Worm (Caenorhabditis elegans) whole organism, L1 larva: Measurements from ENCODE around the gene scav-1.

Experiments
- jun-1 ChIP-seq: fragments of 150-350 bp; optimal IDR thresholded peaks from 2 replicates; lab custom pipeline; 2014; ENCODE audit warnings: missing biosample characterization, missing genetic modification reagents, missing genetic modification characterization
- nhr-237 ChIP-seq: fragments of 150-350 bp; optimal IDR thresholded peaks from 2 replicates; lab custom pipeline; 2014; ENCODE audit warnings: missing biosample characterization, missing genetic modification characterization
- nhr-71 ChIP-seq: sonication (generic microtip); optimal IDR thresholded peaks from 2 replicates; lab custom pipeline; 2016; ENCODE audit warnings: mild to moderate bottlenecking, missing genetic modification characterization, moderate library complexity, missing compliant biosample characterization

DNA sequence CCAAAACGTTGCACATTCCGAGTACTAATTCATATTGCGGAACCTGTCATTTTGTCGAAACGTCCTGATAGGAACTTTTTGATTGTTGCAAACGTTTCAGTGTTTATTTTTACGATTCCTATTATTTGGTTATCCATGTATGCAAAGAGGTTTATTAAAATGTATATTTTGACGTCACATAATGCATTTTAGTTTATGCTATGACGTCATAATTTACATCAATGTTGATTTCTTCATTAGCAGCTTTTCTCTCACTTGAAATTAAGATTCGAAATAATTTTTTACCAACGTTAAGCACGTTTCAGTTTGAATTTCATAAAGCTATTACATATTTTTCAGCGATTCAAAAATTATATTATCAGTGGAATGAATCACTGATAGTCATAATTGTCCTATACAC lies 33.8 kb downstream of the scav-1 start:
- TF ChIP-seq nhr-237 (tag; lab: Kevin White, UChicago) = no peak
- no peak for TF ChIP-seq jun-1 (tag; lab: Kevin White, UChicago)
- no peak for TF ChIP-seq nhr-71 (tag; lab: Kevin White, UChicago)
